Worm (Caenorhabditis elegans) whole organism, midembryonic: ENCODE measurements around the gene pbo-6.

Experiments
- flt-1 ChIP-seq: fragments of 200-800 bp; sonication (Bioruptor generic); IDR thresholded peaks from 2 replicates; pipeline ENCODE4 v1.3.6; 2022; ENCODE audit warnings: missing genetic modification characterization, missing compliant biosample characterization
- ref-1 ChIP-seq: fragments of 200-800 bp; sonication (Bioruptor generic); conservative IDR thresholded peaks from 2 replicates; pipeline ENCODE4 v1.3.6; 2022; ENCODE audit warnings: missing genetic modification reagents, missing genetic modification characterization, missing compliant biosample characterization
- ztf-29 ChIP-seq: fragments of 200-800 bp; sonication (Bioruptor generic); IDR thresholded peaks from 2 replicates; pipeline ENCODE4 v1.3.6; 2022; ENCODE audit warnings: missing genetic modification reagents, missing genetic modification characterization, missing compliant biosample characterization

DNA sequence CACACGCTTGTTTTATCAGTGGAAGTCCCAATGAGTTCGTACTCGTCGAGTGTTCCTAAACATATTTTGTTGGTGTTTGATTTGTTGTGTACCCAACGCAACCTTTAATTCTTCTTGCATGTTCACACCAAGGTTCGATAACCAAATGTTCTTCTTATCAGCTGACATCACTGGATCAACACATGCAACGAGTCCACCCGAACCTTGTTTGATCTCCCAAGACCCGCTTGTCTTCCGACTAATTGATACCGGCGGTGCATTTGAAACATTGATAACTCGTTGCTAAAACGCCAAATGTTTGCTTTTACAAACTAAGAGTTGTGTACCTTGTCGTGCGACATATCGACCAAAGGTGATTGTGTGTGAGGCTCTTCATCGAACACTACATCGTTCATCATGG lies 42.9 kb downstream of the pbo-6 start:
- TF ChIP-seq flt-1 (GFP tag; lab: Robert Waterston, UW) (no peak), ztf-29 (no peak), ref-1 (GFP tag; lab: Robert Waterston, UW) (no peak)
